Worm (Caenorhabditis elegans) whole organism, midembryonic: Measurements from ENCODE around the gene Y9C2UA.1.

Experiments used
- T22C8.4 ChIP-seq: fragments of 200-800 bp; sonication (Bioruptor generic); IDR thresholded peaks from 2 replicates; pipeline ENCODE4 v1.3.6; 2022; ENCODE audit warnings: missing genetic modification characterization, missing compliant biosample characterization
- cog-1 ChIP-seq: sonication (generic microtip); optimal IDR thresholded peaks from 2 replicates; lab custom pipeline; 2016; ENCODE audit warnings: missing genetic modification characterization, missing compliant biosample characterization
- flt-1 ChIP-seq: fragments of 200-800 bp; sonication (Bioruptor generic); IDR thresholded peaks from 2 replicates; pipeline ENCODE4 v1.3.6; 2022; ENCODE audit warnings: missing genetic modification characterization, missing compliant biosample characterization
- klf-2 ChIP-seq: fragments of 200-800 bp; sonication (Bioruptor generic); conservative IDR thresholded peaks from 2 replicates; pipeline ENCODE4 v1.3.6; 2022; ENCODE audit warnings: missing genetic modification reagents, missing genetic modification characterization, missing compliant biosample characterization
- med-1 ChIP-seq: sonication (generic microtip); optimal IDR thresholded peaks from 2 replicates; lab custom pipeline; 2017; ENCODE audit warnings: missing genetic modification characterization, mild to moderate bottlenecking, missing compliant biosample characterization, antibody characterized with exemption, missing genetic modification reagents; ENCODE audit not compliant: insufficient read depth
- ref-1 ChIP-seq: fragments of 200-800 bp; sonication (Bioruptor generic); conservative IDR thresholded peaks from 2 replicates; pipeline ENCODE4 v1.3.6; 2022; ENCODE audit warnings: missing genetic modification reagents, missing genetic modification characterization, missing compliant biosample characterization
- tab-1 ChIP-seq: fragments of 200-800 bp; sonication (Bioruptor generic); IDR thresholded peaks from 2 replicates; pipeline ENCODE4 v1.3.6; 2022; ENCODE audit warnings: missing genetic modification characterization, missing compliant biosample characterization
- ztf-23 ChIP-seq: fragments of 200-800 bp; sonication (Bioruptor generic); IDR thresholded peaks from 2 replicates; pipeline ENCODE4 v1.3.6; 2022; ENCODE audit warnings: missing genetic modification reagents, missing genetic modification characterization, missing compliant biosample characterization
- ztf-29 ChIP-seq: fragments of 200-800 bp; sonication (Bioruptor generic); IDR thresholded peaks from 2 replicates; pipeline ENCODE4 v1.3.6; 2022; ENCODE audit warnings: missing genetic modification reagents, missing genetic modification characterization, missing compliant biosample characterization

Y9C2UA.1 gene

DNA sequence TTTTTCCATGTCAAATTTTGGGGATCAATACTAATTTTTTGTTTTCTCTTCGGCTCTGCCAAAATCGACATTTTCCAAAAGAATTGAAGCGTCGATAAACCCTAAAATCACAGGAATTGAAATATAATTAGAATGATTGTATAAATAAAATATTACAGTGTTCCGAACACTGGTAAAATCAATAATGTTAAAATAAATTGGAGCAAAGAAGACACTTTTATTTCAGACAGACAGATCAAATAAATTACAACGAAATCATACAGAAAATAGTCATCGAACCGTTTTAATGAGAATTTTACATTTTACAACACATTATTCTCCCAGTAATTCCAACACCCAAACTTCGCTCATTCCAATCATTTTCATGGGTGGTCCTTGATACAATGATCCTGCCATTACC, 28.3 kb downstream of the Y9C2UA.1 start, which contains the start of gene T23G7.3:
TSS of gene T23G7.3 (minus strand) at position 101 of the 400 bp plus-strand sequence.
- TF ChIP-seq med-1 (GFP tag; lab: Kevin White, UChicago), result no peak

- TF ChIP-seq med-1 (GFP tag; lab: Kevin White, UChicago) (no peak), ref-1 (GFP tag; lab: Robert Waterston, UW) (no peak), ztf-23 (GFP tag; lab: Robert Waterston, UW) (no peak), tab-1 (GFP tag; lab: Robert Waterston, UW) (no peak), ztf-29 (no peak), cog-1 (tag; lab: Kevin White, UChicago) (no peak), T22C8.4 (GFP tag; lab: Robert Waterston, UW) (no peak), klf-2 (GFP tag; lab: Robert Waterston, UW) (no peak), flt-1 (GFP tag; lab: Robert Waterston, UW) (no peak)
Measured at ce11 chrII:9169450-9169960, 30.1 kb downstream of the Y9C2UA.1 start, which contains the start of gene dpl-1. TSS of gene dpl-1 (plus strand) at chrII:9169910.

DNA sequence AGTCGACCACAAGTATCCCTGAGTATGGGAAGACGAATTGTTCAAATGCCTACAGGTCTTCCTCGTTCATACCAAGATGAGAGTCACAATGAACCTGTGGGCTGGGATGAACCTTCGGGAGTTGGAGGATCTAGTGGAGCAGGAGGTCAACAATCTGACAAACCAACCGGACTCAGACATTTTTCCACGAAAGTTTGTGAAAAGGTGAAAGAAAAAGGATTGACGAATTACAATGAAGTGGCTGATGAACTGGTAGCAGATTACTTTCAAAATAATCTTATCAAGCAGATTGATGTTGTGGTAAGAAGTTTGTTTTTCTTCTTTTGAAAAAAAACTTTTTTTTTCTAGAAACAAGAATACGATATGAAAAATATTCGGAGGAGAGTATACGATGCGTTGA, 30.6 kb downstream of the Y9C2UA.1 start:
- no peak for TF ChIP-seq klf-2 (GFP tag; lab: Robert Waterston, UW)
- no peak for TF ChIP-seq flt-1 (GFP tag; lab: Robert Waterston, UW)
- no peak for TF ChIP-seq T22C8.4 (GFP tag; lab: Robert Waterston, UW)

ce11 chrII:9170851-9171250, 31.4 kb downstream of the Y9C2UA.1 start:
- no peak for TF ChIP-seq ref-1 (GFP tag; lab: Robert Waterston, UW)
- TF ChIP-seq cog-1 (tag; lab: Kevin White, UChicago), result no peak
- TF ChIP-seq tab-1 (GFP tag; lab: Robert Waterston, UW), result no peak
- TF ChIP-seq med-1 (GFP tag; lab: Kevin White, UChicago), result no peak
- TF ChIP-seq ztf-23 (GFP tag; lab: Robert Waterston, UW), result no peak
- TF ChIP-seq flt-1 (GFP tag; lab: Robert Waterston, UW), result no peak
- TF ChIP-seq ztf-29, result no peak
- no peak for TF ChIP-seq T22C8.4 (GFP tag; lab: Robert Waterston, UW)
- TF ChIP-seq klf-2 (GFP tag; lab: Robert Waterston, UW), result no peak

DNA sequence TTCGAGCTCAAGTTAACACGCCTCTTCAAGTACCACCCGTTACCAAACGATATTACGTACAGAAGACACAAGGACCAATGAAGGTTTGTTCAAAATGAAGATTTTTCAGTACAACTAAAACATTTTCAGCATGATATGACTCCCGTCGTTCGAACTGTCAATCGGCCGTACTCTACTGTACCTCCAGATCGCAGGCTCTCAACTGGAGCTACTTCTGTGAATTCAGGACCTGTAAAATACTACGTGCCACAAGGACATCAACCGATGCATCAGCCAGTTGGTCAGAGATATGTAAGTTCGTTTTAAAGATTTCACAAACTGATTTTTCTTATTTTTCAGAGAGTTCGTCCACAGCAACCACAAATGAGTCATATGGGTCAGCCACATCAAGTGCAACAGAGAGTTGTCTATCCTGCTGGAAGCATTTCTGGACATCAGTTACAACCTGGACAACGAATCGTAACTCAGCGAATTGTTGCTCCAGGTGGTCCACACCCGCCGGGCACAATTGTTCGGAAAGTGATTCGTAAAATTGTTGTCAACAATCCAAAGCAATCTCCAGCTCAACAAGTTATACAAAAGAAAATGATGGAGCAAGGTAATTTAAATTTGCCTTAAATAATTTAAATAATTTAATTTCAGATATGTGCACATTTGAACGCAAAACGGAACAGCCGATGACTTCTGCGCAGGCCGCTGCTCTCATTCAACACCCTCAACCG, 32.2 kb downstream of the Y9C2UA.1 start:
- TF ChIP-seq ref-1 (GFP tag; lab: Robert Waterston, UW), result no peak
- TF ChIP-seq med-1 (GFP tag; lab: Kevin White, UChicago), result no peak
- TF ChIP-seq klf-2 (GFP tag; lab: Robert Waterston, UW), result no peak
- TF ChIP-seq cog-1 (tag; lab: Kevin White, UChicago), result no peak
- TF ChIP-seq ztf-29, result no peak
- TF ChIP-seq ztf-23 (GFP tag; lab: Robert Waterston, UW), result no peak
- TF ChIP-seq flt-1 (GFP tag; lab: Robert Waterston, UW), result no peak
- no peak for TF ChIP-seq T22C8.4 (GFP tag; lab: Robert Waterston, UW)
- no peak for TF ChIP-seq tab-1 (GFP tag; lab: Robert Waterston, UW)

DNA sequence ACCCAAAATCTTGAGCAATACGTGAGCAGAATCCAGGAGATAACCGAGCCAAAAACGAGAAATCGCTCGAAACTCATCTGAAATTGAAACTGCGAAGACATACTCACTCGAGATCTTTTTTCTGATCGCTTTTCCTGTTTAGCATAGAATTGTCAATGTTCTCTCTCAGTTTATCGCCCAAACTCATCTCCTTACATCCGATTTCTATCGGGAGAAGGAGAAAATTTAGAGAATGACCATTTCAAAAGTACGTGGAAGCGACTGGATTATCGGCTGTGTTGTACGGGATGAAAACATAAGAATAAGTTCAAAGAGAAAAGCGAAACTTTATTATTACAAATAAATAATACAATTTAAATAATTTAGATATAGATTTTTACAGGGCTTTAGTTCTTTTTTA, 33.4 kb downstream of the Y9C2UA.1 start, which contains the start of gene T23G7.2:
TSS of gene T23G7.2 (minus strand) at position 101 of the 400 bp plus-strand sequence.
- TF ChIP-seq cog-1 (tag; lab: Kevin White, UChicago) (no peak), T22C8.4 (GFP tag; lab: Robert Waterston, UW) (no peak), med-1 (GFP tag; lab: Kevin White, UChicago) (no peak), flt-1 (GFP tag; lab: Robert Waterston, UW) (no peak)

DNA sequence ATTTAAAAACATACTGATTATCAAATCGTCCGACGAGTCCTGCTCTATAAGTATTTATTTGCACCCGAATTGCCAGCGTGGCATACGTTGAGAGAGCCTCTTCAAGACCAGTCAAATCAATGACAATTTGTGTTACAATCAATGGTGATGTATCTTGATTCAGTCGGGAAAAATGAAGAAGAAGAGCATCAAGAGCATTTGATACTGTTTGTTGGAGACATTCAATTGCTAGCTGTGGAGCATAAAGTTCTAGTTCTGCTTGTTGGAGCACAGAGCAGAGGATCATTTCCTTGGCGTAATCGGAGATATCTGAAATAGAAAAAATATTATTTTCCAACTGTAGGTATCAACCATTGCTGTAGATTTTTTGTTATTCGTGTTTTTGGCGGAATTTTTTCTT, 34.0 kb downstream of the Y9C2UA.1 start:
- TF ChIP-seq tab-1 (GFP tag; lab: Robert Waterston, UW) (no peak), ref-1 (GFP tag; lab: Robert Waterston, UW) (no peak), ztf-29 (no peak), T22C8.4 (GFP tag; lab: Robert Waterston, UW) (no peak), med-1 (GFP tag; lab: Kevin White, UChicago) (no peak), flt-1 (GFP tag; lab: Robert Waterston, UW) (no peak), klf-2 (GFP tag; lab: Robert Waterston, UW) (no peak), cog-1 (tag; lab: Kevin White, UChicago) (no peak), ztf-23 (GFP tag; lab: Robert Waterston, UW) (no peak)

- TF ChIP-seq cog-1 (tag; lab: Kevin White, UChicago), result no peak
- no peak for TF ChIP-seq tab-1 (GFP tag; lab: Robert Waterston, UW)
- TF ChIP-seq ref-1 (GFP tag; lab: Robert Waterston, UW), result no peak
- no peak for TF ChIP-seq T22C8.4 (GFP tag; lab: Robert Waterston, UW)
- TF ChIP-seq ztf-23 (GFP tag; lab: Robert Waterston, UW), result no peak
- no peak for TF ChIP-seq med-1 (GFP tag; lab: Kevin White, UChicago)
- TF ChIP-seq klf-2 (GFP tag; lab: Robert Waterston, UW), result no peak
- TF ChIP-seq flt-1 (GFP tag; lab: Robert Waterston, UW), result no peak
- TF ChIP-seq ztf-29, result no peak
Measured at ce11 chrII:9176523-9176922, 37.1 kb downstream of the Y9C2UA.1 start.

DNA sequence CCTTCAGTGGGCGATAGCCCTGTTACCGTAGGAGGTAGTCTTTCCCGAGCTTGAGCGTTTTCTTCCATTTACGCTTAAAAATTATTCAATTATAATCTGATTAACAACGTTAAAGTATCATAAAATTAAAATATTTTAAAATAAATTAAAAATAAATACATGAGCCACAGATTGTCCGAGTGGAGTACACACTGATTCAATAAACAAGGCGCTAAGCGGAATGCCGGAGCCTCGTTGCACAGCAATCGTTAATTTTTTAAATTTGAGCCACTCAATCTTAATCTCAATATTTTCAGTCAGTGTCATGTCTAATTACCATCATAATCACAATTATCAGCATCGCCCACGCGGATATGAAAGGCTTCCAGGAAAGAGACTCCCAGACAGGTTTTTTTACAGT, 37.6 kb downstream of the Y9C2UA.1 start, which contains the start of the genes sec-5 and pir-1:
TSS of gene sec-5 (minus strand) at position 73 of the 400 bp plus-strand sequence.
TSS of gene pir-1 (plus strand) at position 221 of the 400 bp plus-strand sequence.
- TF ChIP-seq flt-1 (GFP tag; lab: Robert Waterston, UW) (0 out of 2 replicates have a peak, but pooled peaks have one; percentile 26), klf-2 (GFP tag; lab: Robert Waterston, UW) (no peak)
